Fruit fly (Drosophila melanogaster) whole organism, larva: Measurements from ENCODE around the gene CG6282.

Source experiments
- noc ChIP-seq: fragments of 200-800 bp; sonication (Bioruptor generic); optimal IDR thresholded peaks from 3 replicates; lab custom pipeline; 2019; ENCODE audit warnings: missing biosample characterization, mild to moderate bottlenecking, missing genetic modification characterization, moderate library complexity

Gene CG6282

DNA sequence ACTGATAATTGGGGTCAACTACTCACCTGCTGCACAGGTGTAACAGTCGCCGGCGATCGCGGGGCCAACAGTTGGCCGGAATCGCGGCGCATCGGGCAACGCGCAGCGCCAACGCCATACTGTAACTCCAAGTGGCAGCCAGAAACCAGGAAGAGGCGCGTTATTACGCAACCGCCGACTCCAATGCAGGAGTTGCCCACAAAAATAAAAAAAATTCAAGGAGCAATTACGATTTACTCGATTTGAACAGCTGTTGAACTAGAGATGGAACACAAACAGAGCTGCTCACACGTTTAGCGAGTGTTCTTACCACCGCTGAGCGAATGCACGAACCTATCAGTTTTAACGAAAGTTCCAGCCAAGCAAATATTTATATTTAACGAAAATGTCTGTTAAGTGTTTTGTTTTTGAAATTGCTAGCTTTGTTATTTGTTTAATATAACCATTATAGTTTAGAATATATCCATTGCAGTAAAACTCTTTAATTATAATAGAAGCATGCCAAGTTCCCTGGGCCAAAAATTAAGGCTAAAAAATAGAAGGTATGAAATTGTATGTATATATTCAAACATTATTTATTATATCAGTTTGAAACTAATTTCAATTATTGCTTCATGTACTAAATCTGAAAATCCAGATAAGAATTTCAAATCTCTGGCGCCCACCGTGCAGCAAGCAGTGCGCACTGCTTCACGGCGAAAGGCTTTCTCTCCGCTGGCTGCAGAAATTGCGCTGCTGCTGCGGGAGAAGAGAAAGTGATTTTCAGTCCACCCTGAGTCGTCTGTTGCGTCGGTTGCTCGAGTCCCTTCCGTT, at the start of gene CG6282, which contains the start of gene CG5989:
CG6282 (plus strand) TSS at position 778 of the 813 bp plus-strand sequence.
CG5989 (minus strand) TSS at position 270 of the 813 bp plus-strand sequence.
- TF ChIP-seq noc (tag; lab: Kevin White, UChicago), result no peak

DNA sequence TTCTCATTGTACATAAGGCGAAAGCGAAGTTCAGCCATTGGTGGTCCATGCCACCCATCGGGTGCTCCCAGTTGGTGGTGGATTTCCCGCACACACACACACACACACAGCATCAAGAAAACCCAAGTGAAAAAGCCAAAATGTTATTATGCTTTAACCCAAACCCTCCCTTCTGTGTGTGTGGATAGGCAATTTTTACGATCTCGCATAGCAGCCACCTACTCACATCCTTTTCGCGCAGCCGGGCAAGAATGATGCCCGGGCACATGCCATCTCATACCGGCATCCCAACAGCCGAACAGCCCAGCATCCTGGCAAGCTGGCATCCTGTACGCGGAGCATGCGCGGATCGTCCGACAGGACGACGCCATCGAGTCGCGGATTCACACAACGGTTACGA, 47.4 kb upstream of the CG6282 start:
- TF ChIP-seq noc (tag; lab: Kevin White, UChicago), result no peak

DNA sequence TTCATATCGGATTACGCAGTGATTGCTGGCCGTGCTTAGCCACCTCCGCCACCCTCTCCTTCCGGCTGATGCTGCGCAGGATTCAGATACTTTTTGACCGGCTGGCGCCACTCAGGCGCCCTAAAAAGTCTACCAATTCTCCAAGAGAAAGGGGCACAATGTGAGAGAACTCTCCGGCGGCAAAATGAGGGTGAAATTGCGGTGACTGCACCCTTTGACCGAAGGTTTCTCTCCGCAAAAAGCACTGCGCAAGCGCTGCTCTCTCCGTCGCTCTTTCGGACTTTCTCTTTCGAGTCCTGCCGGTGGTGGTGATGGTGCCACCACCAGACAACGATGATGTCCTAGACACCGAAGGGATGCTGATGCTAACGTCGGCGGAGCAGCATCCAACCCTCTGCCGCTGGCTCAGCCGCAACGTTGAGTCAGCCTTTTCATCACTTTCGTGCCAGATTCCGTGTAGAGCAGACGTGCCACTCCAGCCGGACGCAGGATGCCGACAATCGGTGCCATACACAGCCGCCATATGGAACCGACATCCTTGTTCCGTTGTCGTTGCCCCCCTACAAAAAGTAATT, 44.6 kb upstream of the CG6282 start:
- no peak for TF ChIP-seq noc (tag; lab: Kevin White, UChicago)

DNA sequence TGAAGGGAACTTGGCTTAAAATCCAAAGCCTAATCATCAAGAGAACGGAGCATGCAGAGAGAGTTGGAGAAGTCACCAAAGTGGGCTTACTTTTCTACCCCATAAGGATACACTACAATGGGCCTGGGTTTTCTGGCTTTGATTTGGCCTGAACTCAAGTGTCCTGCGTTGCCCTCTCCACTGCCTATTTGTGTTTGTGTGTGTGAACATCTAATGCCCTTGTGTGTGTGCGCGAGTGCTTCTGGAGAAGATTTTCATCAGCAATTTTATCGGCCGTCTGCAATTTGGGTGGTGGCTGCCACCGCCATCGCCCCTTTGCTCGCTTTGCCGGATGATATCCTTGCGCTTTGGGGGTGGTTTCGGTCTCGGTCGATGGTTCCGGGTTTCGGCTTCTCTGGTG, 43.8 kb upstream of the CG6282 start:
- TF ChIP-seq noc (tag; lab: Kevin White, UChicago), result no peak

DNA sequence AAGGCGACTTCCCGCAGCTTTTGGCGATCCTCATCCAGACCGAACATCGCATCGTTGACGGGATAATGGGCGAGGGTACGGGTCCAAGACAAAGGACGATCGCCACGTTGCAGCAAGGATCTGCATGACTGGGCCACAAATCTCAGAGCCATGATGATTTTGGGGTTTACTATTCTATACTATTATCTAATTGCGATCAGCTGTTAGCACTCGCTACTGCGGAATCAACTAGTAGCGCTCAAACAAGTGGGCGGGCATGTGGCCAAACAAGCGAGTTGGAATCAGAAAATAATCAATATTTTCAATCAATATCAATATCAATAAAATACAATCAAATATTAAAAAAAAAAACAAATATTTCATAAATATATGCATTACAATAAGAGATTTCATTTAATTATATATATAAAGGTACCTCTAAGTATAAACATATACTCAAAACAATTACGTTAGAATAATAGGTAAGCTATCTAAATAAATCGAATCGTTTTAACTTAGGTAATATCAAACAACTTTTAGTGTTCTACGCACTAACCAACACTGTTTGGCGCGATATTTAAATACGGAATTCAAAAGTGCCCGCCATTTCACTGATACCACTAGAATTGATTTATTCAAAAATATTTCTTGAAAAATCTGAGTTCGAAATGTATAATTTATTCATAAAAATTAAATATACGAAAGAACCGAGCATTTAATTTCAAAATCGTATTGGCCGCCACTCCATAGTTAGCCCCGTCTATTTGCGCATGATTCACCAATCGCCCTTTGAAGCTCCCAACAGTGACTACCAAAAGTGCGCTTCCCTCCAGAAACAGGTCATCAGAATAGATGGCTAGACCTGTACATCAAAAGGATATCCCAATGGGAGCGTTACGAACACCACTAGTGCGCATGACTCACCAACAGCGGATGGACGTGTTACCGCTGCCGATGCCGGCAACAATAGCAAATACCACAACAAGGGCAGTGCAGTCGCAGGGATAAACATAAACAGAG, 28.3 kb upstream of the CG6282 start, which contains the start of the genes CG6638 and CG43078:
CG6638 (minus strand) TSS at position 235 of the 999 bp plus-strand sequence.
CG43078 (plus strand) TSS at position 965 of the 999 bp plus-strand sequence.
- no peak for TF ChIP-seq noc (tag; lab: Kevin White, UChicago)

DNA sequence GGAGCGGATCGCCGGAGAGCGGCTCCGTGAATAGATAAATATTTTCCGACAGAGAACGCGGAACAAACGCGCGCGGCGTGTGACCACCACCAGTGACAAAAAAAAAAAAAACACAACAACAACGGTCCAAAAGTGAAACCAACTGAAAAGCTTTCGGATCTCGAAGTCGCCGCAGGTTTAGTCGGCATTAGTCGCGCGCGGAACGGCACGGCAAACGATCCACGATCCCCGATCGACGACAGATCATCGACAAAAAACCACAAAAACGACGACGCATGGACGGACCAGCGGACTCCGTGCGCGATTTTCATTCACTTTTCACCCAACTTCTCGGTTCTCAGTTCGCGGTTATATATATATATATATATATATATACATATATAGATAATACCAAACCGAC, 26.0 kb upstream of the CG6282 start:
- no peak for TF ChIP-seq noc (tag; lab: Kevin White, UChicago)

DNA sequence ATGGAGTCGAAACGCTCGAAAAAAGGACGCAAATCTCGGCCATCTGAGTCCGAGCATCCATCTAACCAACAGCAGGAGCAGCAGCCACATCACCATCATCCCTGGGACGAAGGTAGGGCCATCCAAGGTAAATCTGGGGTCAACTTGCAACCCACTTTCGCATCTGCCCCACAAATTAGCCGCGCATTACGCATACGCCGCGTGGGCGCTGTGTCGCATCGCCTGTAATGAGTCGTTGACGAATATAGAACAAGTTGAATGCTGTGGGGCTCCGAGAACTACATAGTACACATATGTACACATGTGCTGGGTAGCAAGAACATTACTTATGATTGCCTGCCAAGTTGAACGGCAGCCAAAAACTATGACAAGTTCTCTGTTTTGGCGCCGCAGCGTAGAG, 24.9 kb upstream of the CG6282 start:
- no peak for TF ChIP-seq noc (tag; lab: Kevin White, UChicago)

DNA sequence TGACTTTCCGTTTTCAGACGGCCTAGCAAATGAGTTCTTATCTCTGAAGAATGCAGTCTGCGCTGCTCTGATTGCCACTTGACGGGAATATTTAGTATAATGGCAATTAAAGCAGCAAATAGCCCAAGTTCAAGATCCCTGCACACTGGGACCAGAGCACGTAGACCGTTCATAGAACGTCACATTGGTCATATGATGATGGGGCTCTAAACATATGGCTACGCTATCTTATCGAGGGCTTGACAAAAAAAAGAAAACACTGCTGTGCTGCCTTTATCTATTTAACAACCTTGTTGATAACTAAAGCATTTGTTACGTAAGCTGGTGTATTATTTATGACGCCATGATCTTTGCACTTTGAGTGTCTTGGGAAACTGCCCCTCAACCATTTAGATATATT, 23.7 kb upstream of the CG6282 start:
- peak; percentile 37 for TF ChIP-seq noc (tag; lab: Kevin White, UChicago)

DNA sequence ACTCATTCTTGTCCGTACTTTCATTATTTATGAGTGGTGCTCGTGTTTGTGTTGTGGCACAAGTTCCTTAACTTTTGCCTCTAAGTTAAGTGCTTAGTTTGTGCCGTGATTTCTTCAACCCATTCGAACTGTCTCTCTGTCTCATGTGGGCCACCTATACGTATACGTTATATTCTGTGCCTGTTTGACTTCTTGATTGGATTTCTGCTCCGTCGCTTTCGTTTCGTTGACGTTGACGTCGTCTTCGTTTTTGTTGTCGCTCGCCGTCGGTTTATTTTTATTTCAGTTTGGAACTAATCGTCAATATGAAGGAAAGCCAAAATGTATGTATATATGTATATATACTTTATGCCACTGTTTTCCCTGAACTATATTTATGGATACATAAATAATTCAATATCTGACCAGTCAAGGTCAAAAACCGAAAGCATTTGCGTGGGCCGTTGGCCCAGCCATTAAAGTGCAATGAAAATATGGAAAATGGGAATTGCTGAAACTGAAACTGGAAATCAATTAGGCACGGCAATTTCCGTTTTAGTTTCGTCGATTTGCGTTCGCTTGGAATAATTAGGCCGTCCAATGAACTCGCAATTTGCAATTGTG, 22.3 kb upstream of the CG6282 start:
- TF ChIP-seq noc (tag; lab: Kevin White, UChicago), result no peak

DNA sequence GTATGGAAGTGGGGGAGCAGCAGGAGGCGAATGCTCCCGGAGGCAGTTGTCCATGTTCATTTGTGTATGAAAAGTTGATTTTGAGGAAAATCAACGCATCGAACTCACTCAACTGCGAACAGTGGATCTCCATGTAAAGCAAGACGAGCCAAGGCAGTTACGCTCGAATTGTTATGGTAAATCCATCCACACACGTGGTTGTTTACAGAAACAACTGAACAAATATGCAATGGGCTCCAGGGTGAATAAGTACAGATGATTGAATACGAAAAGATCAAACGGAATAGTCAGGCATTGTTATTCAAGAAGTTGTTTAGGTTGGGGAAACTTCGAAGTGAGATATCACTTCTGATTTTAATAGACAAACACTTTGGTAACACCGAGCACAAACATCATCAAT, 20.4 kb upstream of the CG6282 start:
- TF ChIP-seq noc (tag; lab: Kevin White, UChicago), result no peak

DNA sequence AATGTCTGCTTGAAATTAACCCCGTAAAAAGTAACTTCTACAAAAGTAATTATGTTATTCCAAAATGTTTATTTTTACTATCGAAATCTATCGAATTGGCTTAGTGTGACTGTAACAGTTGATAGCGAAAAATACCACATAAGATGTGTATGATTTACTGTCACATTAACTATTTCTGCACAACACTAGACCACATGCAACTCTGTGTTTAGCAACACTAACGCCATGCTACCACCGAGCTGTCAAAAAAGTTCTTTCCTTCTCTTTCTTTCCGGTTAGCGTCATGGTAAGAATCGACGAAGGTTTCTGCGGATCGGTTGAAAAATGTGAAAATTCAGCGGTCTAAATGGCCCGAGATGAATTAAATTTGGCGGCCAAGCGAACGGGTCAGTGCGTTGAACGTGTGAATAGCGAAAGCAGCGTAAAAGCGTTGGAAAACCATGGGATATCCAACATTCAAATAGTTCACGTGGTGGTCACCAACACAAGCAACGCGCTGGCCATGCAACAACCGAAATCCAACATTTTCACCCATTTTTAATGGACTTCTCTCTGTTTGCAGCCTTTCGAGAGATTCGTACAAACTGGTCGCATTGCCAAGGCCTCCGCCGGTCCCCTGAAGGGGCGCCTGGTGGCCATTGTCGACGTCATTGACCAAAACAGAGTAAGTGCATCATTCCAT, 3.6 kb upstream of the CG6282 start, which contains the start of the genes Nelf-E and RpL14:
Nelf-E (minus strand) TSS at position 128 of the 682 bp plus-strand sequence.
RpL14 (plus strand) TSS at position 255 of the 682 bp plus-strand sequence.
- peak; percentile 85 for TF ChIP-seq noc (tag; lab: Kevin White, UChicago)

DNA sequence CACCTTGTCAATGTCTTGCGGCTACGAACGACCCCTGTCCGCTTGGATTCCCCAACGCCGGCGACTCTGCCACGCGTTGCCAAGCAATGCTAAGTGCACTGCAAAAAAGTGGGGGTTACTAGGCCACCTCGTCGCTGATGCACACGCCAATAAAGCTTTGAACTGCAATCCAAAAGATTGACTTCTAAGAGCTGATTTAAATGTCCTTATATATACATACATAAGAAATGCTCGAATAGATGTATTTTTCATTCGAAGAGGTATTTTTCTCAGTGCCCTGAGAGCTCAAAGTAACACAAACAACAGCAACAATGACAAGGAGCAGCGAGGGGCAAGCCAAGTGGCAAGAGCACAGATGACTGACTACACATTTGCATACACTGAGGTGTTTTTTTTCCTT, 3.0 kb downstream of the CG6282 start:
- no peak for TF ChIP-seq noc (tag; lab: Kevin White, UChicago)

DNA sequence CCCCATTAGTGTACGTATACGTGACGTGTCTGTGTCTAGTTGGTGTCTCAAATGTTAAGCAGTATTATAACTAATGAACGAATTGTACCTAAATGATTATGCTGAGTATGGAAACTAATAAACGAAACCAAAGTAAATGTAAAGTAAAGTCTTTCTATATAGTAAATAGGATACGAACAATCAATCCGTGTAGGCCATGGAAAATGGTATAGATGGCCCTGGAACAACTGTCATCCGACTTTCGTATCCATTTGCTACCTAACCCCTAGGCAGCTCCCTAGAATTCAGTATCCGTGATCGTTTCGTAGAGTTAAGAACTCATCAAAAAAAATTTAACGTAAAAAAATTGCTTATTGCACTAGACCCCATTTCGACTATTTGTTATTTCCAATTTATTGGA, 12.5 kb downstream of the CG6282 start, which contains the start of gene S-Lap1:
S-Lap1 (plus strand) TSS at position 301 of the 400 bp plus-strand sequence.
- TF ChIP-seq noc (tag; lab: Kevin White, UChicago), result no peak

DNA sequence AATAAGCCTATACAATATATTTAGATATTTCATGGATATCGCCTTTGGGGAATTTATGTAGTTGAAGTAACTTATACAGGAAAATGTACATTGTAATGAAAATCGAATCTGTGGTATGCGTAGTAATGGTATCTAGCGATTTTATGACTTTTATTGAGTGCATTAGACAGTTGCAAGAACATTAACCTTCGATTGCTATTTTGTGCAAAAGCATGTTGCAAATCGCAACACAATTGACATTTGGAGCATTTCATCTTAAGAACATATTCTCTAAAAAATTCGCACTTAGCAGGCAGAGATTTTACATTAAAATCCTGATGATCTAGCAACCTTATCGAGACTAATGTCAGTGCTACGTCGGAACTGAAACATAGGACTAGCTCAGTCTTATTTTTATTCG, 15.1 kb downstream of the CG6282 start, which contains the start of gene S-Lap2:
S-Lap2 (plus strand) TSS at position 301 of the 400 bp plus-strand sequence.
- TF ChIP-seq noc (tag; lab: Kevin White, UChicago), result no peak
